Worm (Caenorhabditis elegans) whole organism, L4/young adult: ENCODE data around the gene H40L08.1.

Source experiments
- W03F9.2 ChIP-seq: fragments of 150-350 bp; optimal IDR thresholded peaks from 2 replicates; lab custom pipeline; 2014; ENCODE audit warnings: missing biosample characterization, missing genetic modification characterization
- dao-5 ChIP-seq: sonication (generic microtip); optimal IDR thresholded peaks from 2 replicates; lab custom pipeline; 2016; ENCODE audit warnings: missing genotype, missing genetic modification characterization, moderate library complexity, missing compliant biosample characterization
- him-1 ChIP-seq: sonication (generic microtip); optimal IDR thresholded peaks from 2 replicates; lab custom pipeline; 2016; ENCODE audit warnings: missing genotype, missing genetic modification reagents, missing genetic modification characterization, missing compliant biosample characterization

ce11 chrX:15107747-15108252 is 23.9 kb upstream of the H40L08.1 start, which contains the start of gene mlt-9:
- TF ChIP-seq him-1 (tag; lab: Kevin White, UChicago): no peak
- no peak for TF ChIP-seq dao-5 (tag; lab: Kevin White, UChicago)
- TF ChIP-seq W03F9.2 (tag; lab: Kevin White, UChicago): no peak
